Worm (Caenorhabditis elegans) whole organism, midembryonic: ENCODE results near the gene T28A8.6.

Experiments
- T22C8.4 ChIP-seq: fragments of 200-800 bp; sonication (Bioruptor generic); IDR thresholded peaks from 2 replicates; pipeline ENCODE4 v1.3.6; 2022; ENCODE audit warnings: missing genetic modification characterization, missing compliant biosample characterization
- cog-1 ChIP-seq: sonication (generic microtip); optimal IDR thresholded peaks from 2 replicates; lab custom pipeline; 2016; ENCODE audit warnings: missing genetic modification characterization, missing compliant biosample characterization
- flt-1 ChIP-seq: fragments of 200-800 bp; sonication (Bioruptor generic); IDR thresholded peaks from 2 replicates; pipeline ENCODE4 v1.3.6; 2022; ENCODE audit warnings: missing genetic modification characterization, missing compliant biosample characterization
- klf-2 ChIP-seq: fragments of 200-800 bp; sonication (Bioruptor generic); conservative IDR thresholded peaks from 2 replicates; pipeline ENCODE4 v1.3.6; 2022; ENCODE audit warnings: missing genetic modification reagents, missing genetic modification characterization, missing compliant biosample characterization
- med-1 ChIP-seq: sonication (generic microtip); optimal IDR thresholded peaks from 2 replicates; lab custom pipeline; 2017; ENCODE audit warnings: missing genetic modification characterization, mild to moderate bottlenecking, missing compliant biosample characterization, antibody characterized with exemption, missing genetic modification reagents; ENCODE audit not compliant: insufficient read depth
- ref-1 ChIP-seq: fragments of 200-800 bp; sonication (Bioruptor generic); conservative IDR thresholded peaks from 2 replicates; pipeline ENCODE4 v1.3.6; 2022; ENCODE audit warnings: missing genetic modification reagents, missing genetic modification characterization, missing compliant biosample characterization
- ztf-23 ChIP-seq: fragments of 200-800 bp; sonication (Bioruptor generic); IDR thresholded peaks from 2 replicates; pipeline ENCODE4 v1.3.6; 2022; ENCODE audit warnings: missing genetic modification reagents, missing genetic modification characterization, missing compliant biosample characterization
- ztf-29 ChIP-seq: fragments of 200-800 bp; sonication (Bioruptor generic); IDR thresholded peaks from 2 replicates; pipeline ENCODE4 v1.3.6; 2022; ENCODE audit warnings: missing genetic modification reagents, missing genetic modification characterization, missing compliant biosample characterization

- TF ChIP-seq ref-1 (GFP tag; lab: Robert Waterston, UW) (no peak), flt-1 (GFP tag; lab: Robert Waterston, UW) (no peak), med-1 (GFP tag; lab: Kevin White, UChicago) (no peak), klf-2 (GFP tag; lab: Robert Waterston, UW) (no peak), ztf-23 (GFP tag; lab: Robert Waterston, UW) (no peak), ztf-29 (GFP tag; lab: Robert Waterston, UW) (no peak), cog-1 (tag; lab: Kevin White, UChicago) (no peak), T22C8.4 (GFP tag; lab: Robert Waterston, UW) (no peak)
These were observed 28.6 kb downstream of the T28A8.6 start, which contains the start of gene lron-13 for ce11 chrIII:13527424-13528097.
